Fruit fly (Drosophila melanogaster) whole organism, embryonic: ENCODE results near the gene UQCR-14.

Source experiments
- BEAF-32 ChIP-seq: fragments of 200-800 bp; sonication (Bioruptor generic); optimal IDR thresholded peaks from 3 replicates; lab custom pipeline; 2017; ENCODE audit warnings: missing biosample characterization, missing genetic modification characterization, mild to moderate bottlenecking, moderate library complexity, missing genetic modification reagents
- CG10321 ChIP-seq: fragments of 200-800 bp; sonication (Bioruptor generic); IDR thresholded peaks from 2 replicates; pipeline ENCODE4 v1.3.6; 2022; ENCODE audit warnings: missing biosample characterization, missing genetic modification characterization
- CG10979 ChIP-seq: fragments of 200-800 bp; sonication (Bioruptor generic); optimal IDR thresholded peaks from 2 replicates; lab custom pipeline; 2018; ENCODE audit warnings: missing biosample characterization, mild to moderate bottlenecking, missing genetic modification characterization, moderate library complexity
- CG11247 ChIP-seq: fragments of 200-800 bp; sonication (Bioruptor generic); IDR thresholded peaks from 2 replicates; pipeline ENCODE4 v1.3.6; 2022; ENCODE audit warnings: missing biosample characterization, missing genetic modification characterization
- CG11456 ChIP-seq: fragments of 200-800 bp; sonication (Bioruptor generic); IDR thresholded peaks from 3 replicates; pipeline ENCODE4 v1.3.6; 2022; ENCODE audit warnings: missing biosample characterization, missing genetic modification characterization
- CG13894 ChIP-seq: fragments of 200-800 bp; sonication (Bioruptor generic); optimal IDR thresholded peaks from 3 replicates; lab custom pipeline; 2018; ENCODE audit warnings: missing biosample characterization, mild to moderate bottlenecking, missing genetic modification characterization, moderate library complexity
- CG15479 ChIP-seq: fragments of 200-800 bp; sonication (Bioruptor generic); optimal IDR thresholded peaks from 3 replicates; lab custom pipeline; 2019; ENCODE audit warnings: missing biosample characterization, mild to moderate bottlenecking, missing genetic modification characterization, moderate library complexity
- CG15514 ChIP-seq: fragments of 200-800 bp; sonication (Bioruptor generic); optimal IDR thresholded peaks from 3 replicates; lab custom pipeline; 2017; ENCODE audit warnings: missing biosample characterization, missing genetic modification characterization, mild to moderate bottlenecking, moderate library complexity, missing genetic modification reagents
- CG1603 ChIP-seq: fragments of 200-800 bp; sonication (Bioruptor generic); optimal IDR thresholded peaks from 2 replicates; lab custom pipeline; 2019; ENCODE audit warnings: missing biosample characterization, mild to moderate bottlenecking, missing genetic modification characterization, moderate library complexity
- CG16813 ChIP-seq: fragments of 200-800 bp; sonication (Bioruptor generic); IDR thresholded peaks from 3 replicates; pipeline ENCODE4 v1.3.6; 2022; ENCODE audit warnings: missing biosample characterization, missing genetic modification characterization; ENCODE audit not compliant: partially characterized antibody
- CG17359 ChIP-seq: fragments of 200-800 bp; sonication (Bioruptor generic); optimal IDR thresholded peaks from 3 replicates; lab custom pipeline; 2018; ENCODE audit warnings: missing biosample characterization, mild to moderate bottlenecking, missing genetic modification characterization, moderate library complexity
- CG17385 ChIP-seq: fragments of 200-800 bp; sonication (Bioruptor generic); optimal IDR thresholded peaks from 3 replicates; lab custom pipeline; 2018; ENCODE audit warnings: missing biosample characterization, mild to moderate bottlenecking, missing genetic modification characterization
- CG2116 ChIP-seq: fragments of 200-800 bp; sonication (Bioruptor generic); optimal IDR thresholded peaks from 3 replicates; lab custom pipeline; 2018; ENCODE audit warnings: missing biosample characterization, mild to moderate bottlenecking, missing genetic modification characterization
- CG2712 ChIP-seq: fragments of 200-800 bp; optimal IDR thresholded peaks from 3 replicates; lab custom pipeline; 2019; ENCODE audit warnings: missing biosample characterization, mild to moderate bottlenecking, missing genetic modification characterization, moderate library complexity
- CG34224 ChIP-seq: fragments of 200-800 bp; sonication (Bioruptor generic); IDR thresholded peaks from 3 replicates; pipeline ENCODE4 v1.3.6; 2022; ENCODE audit warnings: missing biosample characterization, missing genetic modification characterization; ENCODE audit not compliant: partially characterized antibody
- CG34422 ChIP-seq: fragments of 200-800 bp; sonication (Bioruptor generic); IDR thresholded peaks from 3 replicates; pipeline ENCODE4 v1.3.6; 2022; ENCODE audit warnings: missing biosample characterization, missing genetic modification characterization
- CG4617 ChIP-seq: fragments of 200-800 bp; sonication (Bioruptor generic); optimal IDR thresholded peaks from 3 replicates; lab custom pipeline; 2016; ENCODE audit warnings: missing biosample characterization, missing genetic modification characterization, borderline replicate concordance
- CG5953 ChIP-seq: fragments of 200-800 bp; sonication (Bioruptor generic); IDR thresholded peaks from 2 replicates; pipeline ENCODE4 v1.3.6; 2022; ENCODE audit warnings: missing biosample characterization, missing genetic modification characterization
- CG8281 ChIP-seq: fragments of 200-800 bp; sonication (Bioruptor generic); optimal IDR thresholded peaks from 2 replicates; lab custom pipeline; 2018; ENCODE audit warnings: missing biosample characterization, mild to moderate bottlenecking, missing genetic modification characterization, moderate library complexity
- Dll ChIP-seq: fragments of 200-800 bp; sonication (Bioruptor generic); IDR thresholded peaks from 4 replicates; pipeline ENCODE4 v1.3.6; 2022; ENCODE audit warnings: missing biosample characterization, missing genetic modification characterization; ENCODE audit not compliant: partially characterized antibody
- Doc3 ChIP-seq: fragments of 200-800 bp; sonication (Bioruptor generic); IDR thresholded peaks from 3 replicates; pipeline ENCODE4 v1.3.6; 2022; ENCODE audit warnings: missing biosample characterization, missing genetic modification characterization; ENCODE audit not compliant: partially characterized antibody
- Dref ChIP-seq: fragments of 200-800 bp; sonication (Bioruptor generic); IDR thresholded peaks from 2 replicates; pipeline ENCODE4 v1.3.6; 2022; ENCODE audit warnings: missing biosample characterization, missing genetic modification characterization
- E2f2 ChIP-seq: fragments of 200-800 bp; sonication (Bioruptor generic); IDR thresholded peaks from 2 replicates; pipeline ENCODE4 v1.3.6; 2022; ENCODE audit warnings: missing biosample characterization, missing genetic modification characterization
- Ets65A ChIP-seq: fragments of 200-800 bp; sonication (Bioruptor generic); peaks from one replicate; lab custom pipeline; 2016; ENCODE audit warnings: missing biosample characterization, missing genetic modification characterization
- Ets97D ChIP-seq: fragments of 200-800 bp; sonication (Bioruptor generic); optimal IDR thresholded peaks from 3 replicates; lab custom pipeline; 2016; ENCODE audit warnings: missing biosample characterization, missing genetic modification characterization
- Opbp ChIP-seq: fragments of 200-800 bp; sonication (Bioruptor generic); IDR thresholded peaks from 3 replicates; pipeline ENCODE4 v1.3.6; 2022; ENCODE audit warnings: missing biosample characterization, missing genetic modification characterization; ENCODE audit not compliant: partially characterized antibody
- Pdp1 ChIP-seq, 2 experiments: fragments of 200-800 bp; sonication (Bioruptor generic); optimal IDR thresholded peaks; 3 replicates each; lab custom pipeline; 2016; ENCODE audit warnings: missing biosample characterization in 2 of 2, missing genetic modification characterization in 2 of 2, mild to moderate bottlenecking in 1 of 2, moderate library complexity in 1 of 2
- Rfx ChIP-seq: fragments of 200-800 bp; sonication (Bioruptor generic); IDR thresholded peaks from 2 replicates; pipeline ENCODE4 v1.3.6; 2022; ENCODE audit warnings: missing biosample characterization, missing genetic modification characterization
- Scr ChIP-seq: fragments of 200-800 bp; sonication (Bioruptor generic); IDR thresholded peaks from 2 replicates; pipeline ENCODE4 v1.3.6; 2022; ENCODE audit warnings: missing biosample characterization, missing genetic modification characterization; ENCODE audit not compliant: partially characterized antibody
- Taf1 ChIP-seq: fragments of 200-800 bp; sonication (Bioruptor generic); IDR thresholded peaks from 2 replicates; pipeline ENCODE4 v1.3.6; 2022; ENCODE audit warnings: missing biosample characterization, missing genetic modification characterization
- az2 ChIP-seq: fragments of 200-800 bp; sonication (Bioruptor generic); optimal IDR thresholded peaks from 3 replicates; lab custom pipeline; 2016; ENCODE audit warnings: missing biosample characterization, missing genetic modification characterization
- bbx ChIP-seq: fragments of 200-800 bp; sonication (Bioruptor generic); IDR thresholded peaks from 2 replicates; pipeline ENCODE4 v1.3.6; 2022; ENCODE audit warnings: missing biosample characterization, missing genetic modification characterization; ENCODE audit not compliant: partially characterized antibody
- chn ChIP-seq: fragments of 200-800 bp; sonication (Bioruptor generic); optimal IDR thresholded peaks from 2 replicates; lab custom pipeline; 2016; ENCODE audit warnings: missing biosample characterization, missing genetic modification characterization
- corto ChIP-seq: fragments of 200-800 bp; sonication (Bioruptor generic); optimal IDR thresholded peaks from 2 replicates; lab custom pipeline; 2016; ENCODE audit warnings: missing biosample characterization, mild to moderate bottlenecking, missing genetic modification characterization, moderate library complexity
- eve ChIP-seq, 2 experiments: fragments of >200 bp; optimal IDR thresholded peaks; 2 replicates each; lab custom pipeline; 2017; ENCODE audit warnings: missing biosample characterization in 2 of 2, missing genetic modification characterization in 2 of 2
- fu2 ChIP-seq: fragments of 200-800 bp; sonication (Bioruptor generic); optimal IDR thresholded peaks from 2 replicates; lab custom pipeline; 2016; ENCODE audit warnings: missing biosample characterization, missing genetic modification characterization
- gem ChIP-seq: fragments of 200-800 bp; sonication (Bioruptor generic); optimal IDR thresholded peaks from 2 replicates; lab custom pipeline; 2019; ENCODE audit warnings: missing biosample characterization, mild to moderate bottlenecking, missing genetic modification characterization, moderate library complexity
- nerfin-2 ChIP-seq: fragments of 200-800 bp; sonication (Bioruptor generic); IDR thresholded peaks from 2 replicates; pipeline ENCODE4 v1.3.6; 2022; ENCODE audit warnings: missing biosample characterization, missing genetic modification characterization; ENCODE audit not compliant: partially characterized antibody
- onecut ChIP-seq: fragments of 200-800 bp; sonication (Bioruptor generic); IDR thresholded peaks from 2 replicates; pipeline ENCODE4 v1.3.6; 2022; ENCODE audit warnings: missing biosample characterization, missing genetic modification characterization
- pfk ChIP-seq: fragments of 200-800 bp; sonication (Bioruptor generic); optimal IDR thresholded peaks from 2 replicates; lab custom pipeline; 2018; ENCODE audit warnings: missing biosample characterization, mild to moderate bottlenecking, missing genetic modification characterization, moderate library complexity
- run ChIP-seq: fragments of 200-800 bp; sonication (Bioruptor generic); optimal IDR thresholded peaks from 3 replicates; lab custom pipeline; 2018; ENCODE audit warnings: missing biosample characterization, mild to moderate bottlenecking, missing genetic modification characterization
- so ChIP-seq: fragments of 200-800 bp; sonication (Bioruptor generic); IDR thresholded peaks from 3 replicates; pipeline ENCODE4 v1.3.6; 2022; ENCODE audit warnings: missing biosample characterization, missing genetic modification characterization
- toy ChIP-seq: fragments of 200-800 bp; sonication (Bioruptor generic); IDR thresholded peaks from 2 replicates; pipeline ENCODE4 v1.3.6; 2022; ENCODE audit warnings: missing biosample characterization, missing genetic modification characterization
- tup ChIP-seq: fragments of 200-800 bp; sonication (Bioruptor generic); optimal IDR thresholded peaks from 2 replicates; lab custom pipeline; 2016; ENCODE audit warnings: missing biosample characterization, mild to moderate bottlenecking, missing genetic modification characterization, moderate library complexity
- vnd ChIP-seq: fragments of 200-800 bp; sonication (Bioruptor generic); IDR thresholded peaks from 3 replicates; pipeline ENCODE4 v1.3.6; 2022; ENCODE audit warnings: missing biosample characterization, missing genetic modification characterization; ENCODE audit not compliant: partially characterized antibody
- zfh1 ChIP-seq: fragments of 200-800 bp; sonication (Bioruptor generic); IDR thresholded peaks from 3 replicates; pipeline ENCODE4 v1.3.6; 2022; ENCODE audit warnings: missing biosample characterization, missing genetic modification characterization

UQCR-14 gene

dm6 chrX:16320197-16320921, 34.3 kb downstream of the UQCR-14 start, which contains the start of gene Cyp1 (continued):
- peak; percentile 51 for TF ChIP-seq CG2712
- peak; percentile 70; the same call in 2 of the 3 replicates for TF ChIP-seq zfh1
- no peak for TF ChIP-seq corto (GFP tag; lab: Kevin White, UChicago)
- 0 out of 3 replicates have a peak, but pooled peaks have one; percentile 30 for TF ChIP-seq so (GFP tag; lab: Robert Waterston, UW)
- peak; percentile 37 for TF ChIP-seq Ets65A (GFP tag; lab: Kevin White, UChicago)
- TF ChIP-seq Pdp1 (GFP tag; optimal IDR thresholded peaks at IDR 0.05; lab: Kevin White, UChicago), result peak in 1 of 2 experiments; percentile 99
- TF ChIP-seq Rfx (GFP tag; lab: Robert Waterston, UW), result peak; percentile 74
- peak; percentile 58; the same call in 1 of the 3 replicates for TF ChIP-seq CG34422
- TF ChIP-seq CG4617 (GFP tag; lab: Kevin White, UChicago), result no peak
- TF ChIP-seq CG11456 (GFP tag; lab: Robert Waterston, UW), result 0 out of 3 replicates have a peak, but pooled peaks have one; percentile 66
- TF ChIP-seq CG15479 (GFP tag; lab: Kevin White, UChicago), result peak; percentile 74
- TF ChIP-seq, all 482 proteins: peak for 217

- peak; percentile 42; the same call in 1 of the 2 replicates for TF ChIP-seq bbx (GFP tag; lab: Robert Waterston, UW)
- no peak for TF ChIP-seq tup (GFP tag; lab: Kevin White, UChicago)
- TF ChIP-seq CG1603, result peak; percentile 32
- no peak for TF ChIP-seq fu2
- TF ChIP-seq CG16813 (GFP tag; lab: Robert Waterston, UW), result 0 out of 3 replicates have a peak, but pooled peaks have one; percentile 42
- TF ChIP-seq CG11247 (GFP tag; lab: Robert Waterston, UW), result no peak
- TF ChIP-seq CG15514 (GFP tag; lab: Kevin White, UChicago), result peak; percentile 93
- no peak for TF ChIP-seq CG10321 (GFP tag; lab: Robert Waterston, UW)
- TF ChIP-seq CG5953 (GFP tag; lab: Robert Waterston, UW), result no peak
- no peak for TF ChIP-seq eve (GFP tag; optimal IDR thresholded peaks at IDR 0.05; lab: Kevin White, UChicago)
- peak; percentile 11 for TF ChIP-seq run (tag; lab: Kevin White, UChicago)
- peak; percentile 51 for TF ChIP-seq Ets97D
- no peak for TF ChIP-seq az2
- 0 out of 3 replicates have a peak, but pooled peaks have one; percentile 13 for TF ChIP-seq Doc3 (GFP tag; lab: Robert Waterston, UW)
- no peak for TF ChIP-seq chn
- peak; percentile 25 for TF ChIP-seq Scr (GFP tag; lab: Robert Waterston, UW)
- TF ChIP-seq toy (GFP tag; lab: Robert Waterston, UW), result no peak
- no peak for TF ChIP-seq gem
- TF ChIP-seq Dref (GFP tag; lab: Robert Waterston, UW), result peak; percentile 62
- peak; percentile 75 for TF ChIP-seq pfk (GFP tag; lab: Kevin White, UChicago)
- TF ChIP-seq onecut, result no peak
- TF ChIP-seq Taf1 (GFP tag; lab: Robert Waterston, UW), result no peak
- no peak for TF ChIP-seq CG13894 (tag; lab: Kevin White, UChicago)
- TF ChIP-seq CG17385, result no peak
- no peak for TF ChIP-seq nerfin-2 (GFP tag; lab: Robert Waterston, UW)
- TF ChIP-seq BEAF-32 (GFP tag; lab: Kevin White, UChicago), result peak; percentile 19
- TF ChIP-seq CG34224, result peak; percentile 27; the same call in 1 of the 3 replicates
- TF ChIP-seq vnd (GFP tag; lab: Robert Waterston, UW), result 0 out of 3 replicates have a peak, but pooled peaks have one; percentile 31
- TF ChIP-seq Dll (GFP tag; lab: Robert Waterston, UW), result 0 out of 4 replicates have a peak, but pooled peaks have one; percentile 16
- TF ChIP-seq CG8281 (tag; lab: Kevin White, UChicago), result no peak
- TF ChIP-seq E2f2, result peak; percentile 86
- TF ChIP-seq CG10979 (tag; lab: Kevin White, UChicago), result no peak
- peak; percentile 68 for TF ChIP-seq CG2116 (GFP tag; lab: Kevin White, UChicago)
- TF ChIP-seq Opbp, result peak; percentile 17; the same call in 1 of the 3 replicates
- TF ChIP-seq CG17359 (tag; lab: Kevin White, UChicago), result no peak
These were observed 34.9 kb downstream of the UQCR-14 start for dm6 chrX:16321037-16321436.
